Fruit fly (Drosophila melanogaster): ENCODE results near the gene CG9459.

The CG9459 gene

DNA sequence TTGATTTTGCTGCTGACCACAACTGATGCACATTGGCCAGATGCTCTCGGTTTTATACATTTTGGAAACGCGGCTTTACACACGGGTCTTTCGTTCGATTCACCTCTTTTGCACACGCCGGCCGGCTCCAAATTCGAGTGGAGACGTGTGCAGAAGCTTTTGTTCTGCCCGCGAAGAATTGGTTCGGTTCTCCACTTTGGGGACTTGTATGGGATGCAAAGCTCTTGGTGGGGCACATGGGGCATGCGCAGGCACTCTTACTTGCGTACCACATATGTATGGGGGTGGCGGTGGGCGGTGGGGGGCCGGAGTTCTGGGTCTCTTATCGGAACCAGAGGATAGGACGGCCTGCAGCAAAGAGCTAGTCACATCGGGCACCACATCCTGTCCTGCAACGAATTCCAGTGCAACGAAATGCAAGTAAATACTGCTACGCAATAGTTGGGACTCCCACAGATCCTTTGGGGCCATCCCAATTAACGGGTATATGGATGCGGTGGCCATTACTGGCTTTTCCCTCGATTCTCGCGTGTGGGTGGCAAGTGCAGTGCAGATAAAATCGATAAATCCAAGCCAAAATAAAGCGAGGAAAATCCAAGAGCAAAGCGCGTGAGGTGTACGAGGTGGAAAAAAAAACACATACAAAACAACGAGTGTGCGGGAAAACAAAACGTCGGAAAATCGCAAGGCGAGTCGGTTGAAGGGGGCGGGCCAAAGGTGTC, 33.7 kb downstream of the CG9459 start, which contains the start of the genes MtnA and CG8500 (continued):
- TF ChIP-seq tin (GFP tag; optimal IDR thresholded peaks at IDR 0.05) (no peak), ato (GFP tag; IDR thresholded peaks at IDR 0.05; ENCODE audit: partially characterized antibody) (no peak), Side (GFP tag; optimal IDR thresholded peaks at IDR 0.05) (no peak), Neu2 (GFP tag; optimal IDR thresholded peaks at IDR 0.05; ENCODE audit: borderline replicate concordance) (no peak), CG9609 (GFP tag; optimal IDR thresholded peaks at IDR 0.05) (no peak), CG2875 (GFP tag; optimal IDR thresholded peaks at IDR 0.05) (no peak), CG5953 (GFP tag; IDR thresholded peaks at IDR 0.05) (no peak), D (optimal IDR thresholded peaks at IDR 0.05) (no peak), D (GFP tag; optimal IDR thresholded peaks at IDR 0.05) (no peak), fd64A (GFP tag; optimal IDR thresholded peaks at IDR 0.05) (no peak), E2f1 (GFP tag; IDR thresholded peaks at IDR 0.05) (no peak), Asciz (GFP tag; optimal IDR thresholded peaks at IDR 0.05) (no peak), CG3163 (GFP tag; optimal IDR thresholded peaks at IDR 0.05) (no peak), Doc2 (GFP tag; IDR thresholded peaks at IDR 0.05) (no peak), Fer1 (GFP tag; optimal IDR thresholded peaks at IDR 0.05) (peak; percentile 55), HLHmδ (GFP tag; optimal IDR thresholded peaks at IDR 0.05) (no peak), gcm2 (GFP tag; optimal IDR thresholded peaks at IDR 0.05) (no peak), fd3F (GFP tag; optimal IDR thresholded peaks at IDR 0.05) (no peak), CoRest (tag; optimal IDR thresholded peaks at IDR 0.05) (no peak), tup (GFP tag; optimal IDR thresholded peaks at IDR 0.05) (no peak), Taf1 (GFP tag; IDR thresholded peaks at IDR 0.05) (no peak), CG4328 (GFP tag; optimal IDR thresholded peaks at IDR 0.05) (no peak), Blimp-1 (GFP tag; optimal IDR thresholded peaks at IDR 0.05) (no peak), CG4360 (GFP tag; IDR thresholded peaks at IDR 0.05) (no peak), mld (GFP tag; IDR thresholded peaks at IDR 0.05; ENCODE audit: partially characterized antibody) (no peak), CG10321 (GFP tag; IDR thresholded peaks at IDR 0.05) (no peak), Oli (tag; optimal IDR thresholded peaks at IDR 0.05) (no peak), pfk (GFP tag; optimal IDR thresholded peaks at IDR 0.05) (no peak), CG12299 (tag; optimal IDR thresholded peaks at IDR 0.05) (no peak), H15 (GFP tag; IDR thresholded peaks at IDR 0.05) (no peak), sens-2 (GFP tag; IDR thresholded peaks at IDR 0.05) (no peak), maf-S (GFP tag; optimal IDR thresholded peaks at IDR 0.05) (no peak), pita (GFP tag; optimal IDR thresholded peaks at IDR 0.05) (peak; percentile 54), sqz (GFP tag; optimal IDR thresholded peaks at IDR 0.05) (no peak), Hmr (GFP tag; optimal IDR thresholded peaks at IDR 0.05) (peak; percentile 79), sr (GFP tag; IDR thresholded peaks at IDR 0.05) (0 out of 3 replicates have a peak, but pooled peaks have one; percentile 7), CG18262 (tag; optimal IDR thresholded peaks at IDR 0.05) (no peak), CG11696 (GFP tag; IDR thresholded peaks at IDR 0.05) (no peak), CG8281 (tag; optimal IDR thresholded peaks at IDR 0.05) (no peak), Lhr (GFP tag; optimal IDR thresholded peaks at IDR 0.05) (peak; percentile 13), lola (GFP tag; optimal IDR thresholded peaks at IDR 0.05) (no peak), bigmax (GFP tag; optimal IDR thresholded peaks at IDR 0.05) (peak; percentile 12), CG10209 (GFP tag; optimal IDR thresholded peaks at IDR 0.05) (no peak), CG2202 (tag; optimal IDR thresholded peaks at IDR 0.05) (no peak), gem (tag; optimal IDR thresholded peaks at IDR 0.05) (no peak), lbe (GFP tag; optimal IDR thresholded peaks at IDR 0.05) (no peak), Nf-YB (GFP tag; optimal IDR thresholded peaks at IDR 0.05) (no peak), oc (tag; optimal IDR thresholded peaks at IDR 0.05) (no peak), CG4820 (GFP tag; optimal IDR thresholded peaks at IDR 0.05) (no peak)

All from whole organism, embryonic.